Worm (Caenorhabditis elegans): ENCODE measurements around the gene T09F5.20.

ce11 chrV:15150176-15150575, 2.5 kb upstream of the T09F5.20 start:
- TF ChIP-seq lin-39 (tag; optimal IDR thresholded peaks at IDR 0.05) (no peak), alr-1 (tag; optimal IDR thresholded peaks at IDR 0.05) (no peak), nhr-237 (tag; optimal IDR thresholded peaks at IDR 0.05) (no peak), ztf-1 (GFP tag; conservative IDR thresholded peaks at IDR 0.05) (no peak)

Data from whole organism, L2 larva.